Worm (Caenorhabditis elegans) whole organism, young adult: ENCODE measurements around the gene F55G1.7.

ENCODE experiments used
- athp-1 ChIP-seq: sonication (generic microtip); optimal IDR thresholded peaks from 2 replicates; lab custom pipeline; 2017; ENCODE audit warnings: mild to moderate bottlenecking, missing genetic modification characterization, missing compliant biosample characterization
- dox-1 ChIP-seq: fragments of 200-800 bp; sonication (Bioruptor generic); IDR thresholded peaks from 2 replicates; pipeline ENCODE4 v1.3.6; 2022; ENCODE audit warnings: missing genetic modification reagents, missing genetic modification characterization, missing compliant biosample characterization
- ets-4 ChIP-seq: fragments of 200-800 bp; sonication (Bioruptor generic); optimal IDR thresholded peaks from 2 replicates; lab custom pipeline; 2018; ENCODE audit warnings: mild to moderate bottlenecking, missing genetic modification characterization, missing compliant biosample characterization
- ztf-3 ChIP-seq: fragments of 200-800 bp; sonication (Bioruptor generic); optimal IDR thresholded peaks from 2 replicates; lab custom pipeline; 2018; ENCODE audit warnings: mild to moderate bottlenecking, missing genetic modification characterization, missing compliant biosample characterization

DNA sequence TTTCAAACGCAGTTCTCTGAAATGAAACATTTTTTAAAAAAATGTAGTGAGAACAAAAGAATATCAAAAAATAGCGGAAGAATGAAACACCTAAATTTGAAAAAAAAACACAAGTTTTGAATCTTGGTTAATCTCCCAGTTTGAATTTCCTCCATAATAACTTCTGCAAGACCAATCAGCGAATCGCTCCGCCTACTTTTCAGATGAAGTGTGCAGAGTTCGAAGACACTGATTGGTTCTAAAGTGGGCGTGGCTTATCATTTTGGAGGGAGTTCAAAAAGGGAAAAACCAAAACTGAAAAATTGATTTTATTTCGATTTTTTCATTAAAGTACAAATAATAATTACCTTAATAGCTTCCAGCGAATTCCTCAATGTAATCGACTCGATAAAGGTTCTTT is 41.2 kb upstream of the F55G1.7 start:
- no peak for TF ChIP-seq ztf-3
- TF ChIP-seq athp-1 (tag; lab: Kevin White, UChicago), result no peak
- no peak for TF ChIP-seq dox-1 (GFP tag; lab: Robert Waterston, UW)
- no peak for TF ChIP-seq ets-4
